Fruit fly (Drosophila melanogaster) Kc167 (cell line): ENCODE results near the gene Idh3g.

Source experiments
- h ChIP-seq: fragments of >200 bp; optimal IDR thresholded peaks from 3 replicates; lab custom pipeline; 2018; ENCODE audit warnings: missing external identifiers
- insv ChIP-seq: fragments of >200 bp; optimal IDR thresholded peaks from 3 replicates; lab custom pipeline; 2018; ENCODE audit warnings: missing external identifiers
- psq ChIP-seq: fragments of >200 bp; optimal IDR thresholded peaks from 2 replicates; lab custom pipeline; 2017; ENCODE audit warnings: missing external identifiers

- no peak for TF ChIP-seq insv (lab: Kevin White, UChicago)
- no peak for TF ChIP-seq psq (lab: Kevin White, UChicago)
- no peak for TF ChIP-seq h
Observed at dm6 chr3R:25648258-25648606, 32.4 kb upstream of the Idh3g start.
